Fruit fly (Drosophila melanogaster): ENCODE measurements around the gene CG31323.

Gene CG31323

DNA sequence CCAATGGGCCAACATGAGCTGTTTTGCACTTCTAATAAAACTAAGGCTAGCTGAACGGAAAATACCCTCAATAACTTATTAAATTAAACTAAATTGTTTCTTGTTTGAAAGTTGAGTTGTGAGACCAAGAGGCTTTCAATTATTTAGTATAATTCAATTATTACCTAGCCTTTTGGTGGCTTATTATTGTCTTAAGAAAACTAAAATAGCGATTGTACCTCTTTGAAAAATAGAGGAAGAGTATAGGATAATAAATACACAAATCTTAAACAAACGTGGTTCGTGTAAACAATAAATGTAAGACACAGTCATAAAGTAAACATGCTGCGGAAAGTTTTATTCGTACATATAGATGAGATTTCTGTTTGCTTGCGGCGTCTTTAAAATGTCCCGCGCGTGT is 49.5 kb upstream of the CG31323 start (continued):
- TF ChIP-seq CG14667 (GFP tag; IDR thresholded peaks at IDR 0.05) = no peak
- no peak for TF ChIP-seq ap (GFP tag; IDR thresholded peaks at IDR 0.05)
- no peak for TF ChIP-seq NFAT (GFP tag; IDR thresholded peaks at IDR 0.05)
- 0 out of 2 replicates have a peak, but pooled peaks have one; percentile 28 for TF ChIP-seq klu (GFP tag; IDR thresholded peaks at IDR 0.05)
- TF ChIP-seq CG10543 (GFP tag; optimal IDR thresholded peaks at IDR 0.05) = peak; percentile 20
- TF ChIP-seq jing (GFP tag; optimal IDR thresholded peaks at IDR 0.05) = no peak
- TF ChIP-seq HLH54F (GFP tag; optimal IDR thresholded peaks at IDR 0.05) = no peak
- TF ChIP-seq H2.0 (GFP tag; IDR thresholded peaks at IDR 0.05) = no peak
- TF ChIP-seq Mad (GFP tag; optimal IDR thresholded peaks at IDR 0.05) = no peak
- no peak for TF ChIP-seq Ets65A (GFP tag)
- TF ChIP-seq gsb-n (tag; optimal IDR thresholded peaks at IDR 0.05) = no peak
- TF ChIP-seq CG2875 (GFP tag; optimal IDR thresholded peaks at IDR 0.05) = no peak
- peak; percentile 74 for TF ChIP-seq CG18599 (GFP tag; optimal IDR thresholded peaks at IDR 0.05)
- peak; percentile 62 for TF ChIP-seq CG7839 (tag; optimal IDR thresholded peaks at IDR 0.05)
- no peak for TF ChIP-seq CG10366 (GFP tag; IDR thresholded peaks at IDR 0.05)
- TF ChIP-seq CG3847 (GFP tag; IDR thresholded peaks at IDR 0.05) = peak; percentile 51
- TF ChIP-seq tio (GFP tag; optimal IDR thresholded peaks at IDR 0.05) = no peak
- no peak for TF ChIP-seq aop (GFP tag; IDR thresholded peaks at IDR 0.05)
- TF ChIP-seq gsb (GFP tag; IDR thresholded peaks at IDR 0.05) = no peak; the same call in 1 of the 2 replicates
- TF ChIP-seq crp (GFP tag; optimal IDR thresholded peaks at IDR 0.05) = no peak
- TF ChIP-seq oc (tag; optimal IDR thresholded peaks at IDR 0.05) = no peak
- TF ChIP-seq D19A (tag; optimal IDR thresholded peaks at IDR 0.05) = peak; percentile 63
- no peak for TF ChIP-seq cas (GFP tag; IDR thresholded peaks at IDR 0.05)
- no peak for TF ChIP-seq CG10462 (GFP tag; optimal IDR thresholded peaks at IDR 0.05)
- TF ChIP-seq pum (GFP tag; optimal IDR thresholded peaks at IDR 0.05) = no peak
- TF ChIP-seq maf-S (GFP tag; optimal IDR thresholded peaks at IDR 0.05) = no peak
- TF ChIP-seq CG30020 (tag; optimal IDR thresholded peaks at IDR 0.05) = no peak
- TF ChIP-seq tna (GFP tag; IDR thresholded peaks at IDR 0.05; ENCODE audit: partially characterized antibody) = no peak
- no peak for TF ChIP-seq lola (GFP tag; optimal IDR thresholded peaks at IDR 0.05)
- peak; percentile 68 for TF ChIP-seq Rfx (GFP tag; IDR thresholded peaks at IDR 0.05)
- no peak for TF ChIP-seq CG6272 (GFP tag; IDR thresholded peaks at IDR 0.05)
- TF ChIP-seq CG3065 (GFP tag; optimal IDR thresholded peaks at IDR 0.05) = no peak
- TF ChIP-seq tx (GFP tag; optimal IDR thresholded peaks at IDR 0.05) = no peak
- TF ChIP-seq CG12299 (tag; optimal IDR thresholded peaks at IDR 0.05) = no peak
- TF ChIP-seq CG12071 (GFP tag; optimal IDR thresholded peaks at IDR 0.05) = no peak
- no peak for TF ChIP-seq CG10654 (GFP tag; optimal IDR thresholded peaks at IDR 0.05)
- peak; percentile 38 for TF ChIP-seq mam (GFP tag; optimal IDR thresholded peaks at IDR 0.05)
- TF ChIP-seq CG8765 (GFP tag; IDR thresholded peaks at IDR 0.05) = no peak
- TF ChIP-seq emc (GFP tag; optimal IDR thresholded peaks at IDR 0.05) = no peak
- no peak for TF ChIP-seq Hr39 (optimal IDR thresholded peaks at IDR 0.05)
- no peak for TF ChIP-seq zf30C (GFP tag; optimal IDR thresholded peaks at IDR 0.05)
- no peak for TF ChIP-seq dati (GFP tag; IDR thresholded peaks at IDR 0.05)
- no peak for TF ChIP-seq tup (GFP tag; optimal IDR thresholded peaks at IDR 0.05)
- no peak for TF ChIP-seq CG12769 (tag; optimal IDR thresholded peaks at IDR 0.05)
- no peak for TF ChIP-seq ato (GFP tag; IDR thresholded peaks at IDR 0.05; ENCODE audit: partially characterized antibody)
- no peak for TF ChIP-seq ash1 (GFP tag; optimal IDR thresholded peaks at IDR 0.05)
- no peak for TF ChIP-seq CG11723 (GFP tag; optimal IDR thresholded peaks at IDR 0.05)
- 0 out of 2 replicates have a peak, but pooled peaks have one; percentile 21 for TF ChIP-seq Taf1 (GFP tag; IDR thresholded peaks at IDR 0.05)
- TF ChIP-seq toy (GFP tag; IDR thresholded peaks at IDR 0.05) = no peak
- no peak for TF ChIP-seq nau (GFP tag; optimal IDR thresholded peaks at IDR 0.05)
- TF ChIP-seq CG1024 (GFP tag; IDR thresholded peaks at IDR 0.05) = no peak
- no peak for TF ChIP-seq az2 (GFP tag; optimal IDR thresholded peaks at IDR 0.05)
- peak; percentile 27 for TF ChIP-seq Max (GFP tag; optimal IDR thresholded peaks at IDR 0.05)
